Fruit fly (Drosophila melanogaster) whole organism, wandering third instar larva: ENCODE results near the gene Cp110.

Experiments used
- Abd-B ChIP-seq: fragments of >200 bp; optimal IDR thresholded peaks from 2 replicates; lab custom pipeline; 2017; ENCODE audit warnings: missing biosample characterization, missing genetic modification characterization
- CG32264 ChIP-seq: fragments of 200-800 bp; sonication (Bioruptor generic); optimal IDR thresholded peaks from 2 replicates; lab custom pipeline; 2016; ENCODE audit warnings: missing biosample characterization, missing genetic modification characterization
- CrebA ChIP-seq: fragments of 200-800 bp; sonication (Bioruptor generic); optimal IDR thresholded peaks from 2 replicates; lab custom pipeline; 2016; ENCODE audit warnings: missing biosample characterization, mild to moderate bottlenecking, missing genetic modification characterization, borderline replicate concordance
- Dif ChIP-seq: fragments of 200-275, 200-300 bp; sonication (Bioruptor generic); optimal IDR thresholded peaks from 2 replicates; lab custom pipeline; 2018; ENCODE audit warnings: missing biosample characterization, missing genetic modification characterization; ENCODE audit not compliant: partially characterized antibody
- GATAd ChIP-seq: sonication (Bioruptor generic); optimal IDR thresholded peaks from 2 replicates; lab custom pipeline; 2016; ENCODE audit warnings: missing biosample characterization, missing genetic modification characterization
- HLH106 ChIP-seq: fragments of 200-800 bp; optimal IDR thresholded peaks from 3 replicates; lab custom pipeline; 2019; ENCODE audit warnings: missing biosample characterization, mild to moderate bottlenecking, missing genetic modification characterization, moderate library complexity
- Hr78 ChIP-seq: fragments of >200 bp; optimal IDR thresholded peaks from 2 replicates; lab custom pipeline; 2017; ENCODE audit warnings: missing biosample characterization, missing genetic modification characterization
- Jra ChIP-seq: sonication (Bioruptor generic); optimal IDR thresholded peaks from 2 replicates; lab custom pipeline; 2016; ENCODE audit warnings: missing biosample characterization, missing genetic modification characterization
- Mio ChIP-seq: sonication (Bioruptor generic); optimal IDR thresholded peaks from 2 replicates; lab custom pipeline; 2016; ENCODE audit warnings: missing biosample characterization, missing genetic modification characterization
- N ChIP-seq: fragments of >200 bp; optimal IDR thresholded peaks from 2 replicates; lab custom pipeline; 2018; ENCODE audit warnings: missing biosample characterization, missing external identifiers, missing genetic modification characterization
- OdsH ChIP-seq: fragments of 200-800 bp; sonication (Bioruptor generic); optimal IDR thresholded peaks from 2 replicates; lab custom pipeline; 2016; ENCODE audit warnings: missing biosample characterization, mild to moderate bottlenecking, missing genetic modification characterization
- Rel ChIP-seq, 2 experiments: fragments of 200-800 bp; sonication (Bioruptor generic) in 1 of 2; optimal IDR thresholded peaks; 2 replicates in 1 of 2; 3 replicates in 1 of 2; lab custom pipeline; 2016 to 2019; ENCODE audit warnings: mild to moderate bottlenecking in 2 of 2, missing biosample characterization in 2 of 2, missing genetic modification characterization in 2 of 2, moderate library complexity in 1 of 2
- Sp1 ChIP-seq: fragments of 200-800 bp; sonication (Bioruptor generic); optimal IDR thresholded peaks from 3 replicates; lab custom pipeline; 2019; ENCODE audit warnings: missing biosample characterization, mild to moderate bottlenecking, missing genetic modification characterization, moderate library complexity
- br ChIP-seq: fragments of 200-800 bp; sonication (Bioruptor generic); optimal IDR thresholded peaks from 2 replicates; lab custom pipeline; 2016; ENCODE audit warnings: missing biosample characterization, missing genetic modification characterization
- brk ChIP-seq: fragments of 200-800 bp; sonication (Bioruptor generic); optimal IDR thresholded peaks from 2 replicates; lab custom pipeline; 2016; ENCODE audit warnings: missing biosample characterization, mild to moderate bottlenecking, missing genetic modification characterization
- dl ChIP-seq, 2 experiments: fragments of 175-275, 200-275 bp in 1 of 2; fragments of 200-275 bp in 1 of 2; sonication (Bioruptor generic); optimal IDR thresholded peaks; lab custom pipeline; 2018; ENCODE audit warnings: mild to moderate bottlenecking in 2 of 2, missing biosample characterization in 2 of 2, missing genetic modification characterization in 2 of 2, moderate library complexity in 2 of 2; ENCODE audit not compliant: partially characterized antibody in 2 of 2, insufficient read depth in 1 of 2
- foxo ChIP-seq, 2 experiments: fragments of 200-800 bp; sonication (Bioruptor generic); optimal IDR thresholded peaks; 2 replicates in 1 of 2; 3 replicates in 1 of 2; lab custom pipeline; 2016 to 2017; ENCODE audit warnings: missing biosample characterization in 2 of 2, missing genetic modification characterization in 2 of 2
- fru ChIP-seq: fragments of 200-800 bp; sonication (Bioruptor generic); optimal IDR thresholded peaks from 3 replicates; lab custom pipeline; 2016; ENCODE audit warnings: missing biosample characterization, mild to moderate bottlenecking, missing genetic modification characterization
- h ChIP-seq: fragments of 200-800 bp; sonication (Bioruptor generic); optimal IDR thresholded peaks from 3 replicates; lab custom pipeline; 2016; ENCODE audit warnings: missing biosample characterization, mild to moderate bottlenecking, missing genetic modification characterization
- lola ChIP-seq: fragments of >200 bp; optimal IDR thresholded peaks from 2 replicates; lab custom pipeline; 2017; ENCODE audit warnings: missing biosample characterization, missing genetic modification characterization
- psq ChIP-seq: fragments of 200-800 bp; sonication (Bioruptor generic); optimal IDR thresholded peaks from 3 replicates; lab custom pipeline; 2017; ENCODE audit warnings: missing biosample characterization, mild to moderate bottlenecking, missing genetic modification characterization, moderate library complexity
- rgr ChIP-seq: fragments of 200-800 bp; sonication (Bioruptor generic); optimal IDR thresholded peaks from 3 replicates; lab custom pipeline; 2016; ENCODE audit warnings: missing biosample characterization, mild to moderate bottlenecking, missing genetic modification characterization
- sage ChIP-seq: fragments of 200-800 bp; sonication (Bioruptor generic); optimal IDR thresholded peaks from 2 replicates; lab custom pipeline; 2016; ENCODE audit warnings: missing biosample characterization, mild to moderate bottlenecking, missing genetic modification characterization
- sv ChIP-seq: fragments of 200-800 bp; sonication (Bioruptor generic); optimal IDR thresholded peaks from 3 replicates; lab custom pipeline; 2016; ENCODE audit warnings: missing biosample characterization, missing genetic modification characterization
- tai ChIP-seq: sonication (Bioruptor generic); optimal IDR thresholded peaks from 2 replicates; lab custom pipeline; 2016; ENCODE audit warnings: missing biosample characterization, missing genetic modification characterization
- usp ChIP-seq: fragments of >200 bp; optimal IDR thresholded peaks from 2 replicates; lab custom pipeline; 2017; ENCODE audit warnings: missing biosample characterization, missing genetic modification characterization
- woc ChIP-seq: sonication (Bioruptor generic); optimal IDR thresholded peaks from 2 replicates; lab custom pipeline; 2016; ENCODE audit warnings: missing biosample characterization, mild to moderate bottlenecking, missing genetic modification characterization

Cp110 gene

dm6 chrX:22481131-22481530 lies 751 bp upstream of the Cp110 start:
- no peak for TF ChIP-seq HLH106
- TF ChIP-seq brk (GFP tag; lab: Kevin White, UChicago) = peak; percentile 3
- TF ChIP-seq, all 38 proteins: peak for 1

dm6 chrX:22486487-22486886 lies 4.6 kb downstream of the Cp110 start:
- no peak for TF ChIP-seq fru (GFP tag; lab: Kevin White, UChicago)
- TF ChIP-seq usp (GFP tag; lab: Kevin White, UChicago) = no peak

dm6 chrX:22486919-22487634 lies 5.2 kb downstream of the Cp110 start:
- TF ChIP-seq lola (GFP tag; lab: Kevin White, UChicago) = no peak
- TF ChIP-seq fru (GFP tag; lab: Kevin White, UChicago) = no peak
- TF ChIP-seq sage (GFP tag; lab: Kevin White, UChicago) = peak; percentile 48
- peak; percentile 33 for TF ChIP-seq Rel (GFP tag; optimal IDR thresholded peaks at IDR 0.05; lab: Kevin White, UChicago)
- no peak for TF ChIP-seq Rel (tag; optimal IDR thresholded peaks at IDR 0.05; lab: Kevin White, UChicago)
- TF ChIP-seq N = no peak
- TF ChIP-seq psq (GFP tag; lab: Kevin White, UChicago) = no peak
- no peak for TF ChIP-seq CrebA (GFP tag; lab: Kevin White, UChicago)
- no peak for TF ChIP-seq Mio (GFP tag; lab: Kevin White, UChicago)
- TF ChIP-seq, all 38 proteins: peak for 2

- TF ChIP-seq foxo (GFP tag; optimal IDR thresholded peaks at IDR 0.05; lab: Kevin White, UChicago) = peak in 1 of 2 experiments; percentile 30
- no peak for TF ChIP-seq Hr78
- TF ChIP-seq usp (GFP tag; lab: Kevin White, UChicago) = no peak
- TF ChIP-seq tai (GFP tag; lab: Kevin White, UChicago) = no peak
- no peak for TF ChIP-seq Abd-B (GFP tag; lab: Kevin White, UChicago)
- TF ChIP-seq psq (GFP tag; lab: Kevin White, UChicago) = peak; percentile 8
- TF ChIP-seq GATAd (GFP tag; lab: Kevin White, UChicago) = no peak
- TF ChIP-seq CrebA (GFP tag; lab: Kevin White, UChicago) = peak; percentile 47
- peak; percentile 18 for TF ChIP-seq brk (GFP tag; lab: Kevin White, UChicago)
- no peak for TF ChIP-seq Dif (GFP tag; lab: Kevin White, UChicago)
- TF ChIP-seq h (GFP tag; lab: Kevin White, UChicago) = no peak
- no peak for TF ChIP-seq lola (GFP tag; lab: Kevin White, UChicago)
- TF ChIP-seq sv (GFP tag; lab: Kevin White, UChicago) = no peak
- TF ChIP-seq OdsH = peak; percentile 17
- TF ChIP-seq HLH106 = peak; percentile 48
- peak; percentile 35 for TF ChIP-seq fru (GFP tag; lab: Kevin White, UChicago)
- TF ChIP-seq sage (GFP tag; lab: Kevin White, UChicago) = no peak
- TF ChIP-seq rgr (GFP tag; lab: Kevin White, UChicago) = peak; percentile 30
- no peak for TF ChIP-seq Rel (GFP tag; optimal IDR thresholded peaks at IDR 0.05; lab: Kevin White, UChicago)
- no peak for TF ChIP-seq Rel (tag; optimal IDR thresholded peaks at IDR 0.05; lab: Kevin White, UChicago)
- TF ChIP-seq woc (GFP tag; lab: Kevin White, UChicago) = peak; percentile 41
- no peak for TF ChIP-seq br (GFP tag; lab: Kevin White, UChicago)
- no peak for TF ChIP-seq dl (GFP tag; optimal IDR thresholded peaks at IDR 0.05; lab: Kevin White, UChicago; ENCODE audit: insufficient read depth in 1 of 2, partially characterized antibody in 2 of 2)
- TF ChIP-seq CG32264 (GFP tag; lab: Kevin White, UChicago) = no peak
- no peak for TF ChIP-seq Jra (GFP tag; lab: Kevin White, UChicago)
Observed at dm6 chrX:22487667-22488593, 6.0 kb downstream of the Cp110 start.

dm6 chrX:22490584-22490983 lies 8.7 kb downstream of the Cp110 start:
- TF ChIP-seq dl (GFP tag; optimal IDR thresholded peaks at IDR 0.05; lab: Kevin White, UChicago; ENCODE audit: insufficient read depth in 1 of 2, partially characterized antibody in 2 of 2) = peak in 1 of 2 experiments; percentile 22
- TF ChIP-seq Sp1 (GFP tag; lab: Kevin White, UChicago) = no peak
